Fruit fly (Drosophila melanogaster): ENCODE results near the gene Srx.

Gene Srx

dm6 chrX:17856458-17857277, at the start of gene Srx (continued):
- TF ChIP-seq lab (GFP tag; optimal IDR thresholded peaks at IDR 0.05) (no peak), CG2129 (GFP tag; IDR thresholded peaks at IDR 0.05; ENCODE audit: partially characterized antibody) (no peak), CG11398 (GFP tag; optimal IDR thresholded peaks at IDR 0.05) (no peak), CG31388 (GFP tag; optimal IDR thresholded peaks at IDR 0.05) (no peak), lmd (GFP tag; IDR thresholded peaks at IDR 0.05) (no peak), CG14965 (GFP tag; optimal IDR thresholded peaks at IDR 0.05; ENCODE audit: borderline replicate concordance) (no peak), pita (GFP tag; optimal IDR thresholded peaks at IDR 0.05) (no peak), CTCF (GFP tag; optimal IDR thresholded peaks at IDR 0.05) (no peak), CG11560 (tag; IDR thresholded peaks at IDR 0.05) (no peak), CG9797 (GFP tag; optimal IDR thresholded peaks at IDR 0.05) (no peak), Camta (GFP tag; optimal IDR thresholded peaks at IDR 0.05) (no peak), ind (GFP tag; optimal IDR thresholded peaks at IDR 0.05) (peak; percentile 16), CG13775 (GFP tag; optimal IDR thresholded peaks at IDR 0.05) (peak; percentile 3), CG4404 (GFP tag; IDR thresholded peaks at IDR 0.05) (no peak), vfl (GFP tag; optimal IDR thresholded peaks at IDR 0.05) (no peak), so (GFP tag; IDR thresholded peaks at IDR 0.05) (0 out of 3 replicates have a peak, but pooled peaks have one; percentile 35), tll (GFP tag; optimal IDR thresholded peaks at IDR 0.05) (no peak), Sox102F (GFP tag; optimal IDR thresholded peaks at IDR 0.05) (no peak), Ravus (GFP tag; IDR thresholded peaks at IDR 0.05) (no peak), CG17359 (tag; optimal IDR thresholded peaks at IDR 0.05) (peak; percentile 19), grn (GFP tag; optimal IDR thresholded peaks at IDR 0.05) (no peak), lov (optimal IDR thresholded peaks at IDR 0.05) (no peak), lov (GFP tag; IDR thresholded peaks at IDR 0.05) (no peak), ase (GFP tag; IDR thresholded peaks at IDR 0.05) (no peak), en (GFP tag; optimal IDR thresholded peaks at IDR 0.05) (no peak), Nf-YA (GFP tag; IDR thresholded peaks at IDR 0.05) (no peak), CkIIα-i1 (GFP tag; IDR thresholded peaks at IDR 0.05) (no peak), lola (GFP tag; optimal IDR thresholded peaks at IDR 0.05) (no peak), shn (GFP tag; optimal IDR thresholded peaks at IDR 0.05) (peak; percentile 15), sc (optimal IDR thresholded peaks at IDR 0.05) (no peak), sc (GFP tag; optimal IDR thresholded peaks at IDR 0.05) (no peak), Bdp1 (GFP tag; optimal IDR thresholded peaks at IDR 0.05) (no peak), bigmax (GFP tag; optimal IDR thresholded peaks at IDR 0.05) (no peak), maf-S (GFP tag; optimal IDR thresholded peaks at IDR 0.05) (no peak), sqz (GFP tag; optimal IDR thresholded peaks at IDR 0.05) (no peak), CG12236 (GFP tag; optimal IDR thresholded peaks at IDR 0.05) (no peak), Dref (GFP tag; IDR thresholded peaks at IDR 0.05) (peak; percentile 35; the same call in 1 of the 2 replicates), CG13123 (GFP tag; optimal IDR thresholded peaks at IDR 0.05) (no peak), mam (GFP tag; optimal IDR thresholded peaks at IDR 0.05) (peak; percentile 38), CG17612 (GFP tag; IDR thresholded peaks at IDR 0.05) (no peak), H15 (GFP tag; IDR thresholded peaks at IDR 0.05) (no peak), cato (GFP tag; optimal IDR thresholded peaks at IDR 0.05; ENCODE audit: borderline replicate concordance) (no peak), fd102C (GFP tag; optimal IDR thresholded peaks at IDR 0.05) (no peak), chm (GFP tag; IDR thresholded peaks at IDR 0.05) (no peak), sima (GFP tag; optimal IDR thresholded peaks at IDR 0.05) (no peak), CG18619 (GFP tag; optimal IDR thresholded peaks at IDR 0.05) (no peak), Max (GFP tag; optimal IDR thresholded peaks at IDR 0.05) (no peak), tx (GFP tag; optimal IDR thresholded peaks at IDR 0.05) (no peak), oc (tag; optimal IDR thresholded peaks at IDR 0.05) (no peak), insv (GFP tag; optimal IDR thresholded peaks at IDR 0.05) (peak in 1 of 2 experiments; percentile 4), ranshi (GFP tag; IDR thresholded peaks at IDR 0.05) (no peak)
